Fruit fly (Drosophila melanogaster) whole organism: Measurements from ENCODE around the gene CG5516.

Experiments used
- CG8478 ChIP-seq: fragments of >200 bp; optimal IDR thresholded peaks from 2 replicates; lab custom pipeline; 2018; ENCODE audit warnings: inconsistent platforms
- EcR ChIP-seq, 2 experiments: fragments of >200 bp; optimal IDR thresholded peaks; 2 replicates each; lab custom pipeline; 2017; ENCODE audit warnings: missing biosample characterization in 2 of 2, missing genetic modification characterization in 2 of 2, missing genetic modification reagents in 2 of 2
- psq ChIP-seq: fragments of >200 bp; optimal IDR thresholded peaks from 2 replicates; lab custom pipeline; 2017
- usp ChIP-seq: fragments of >200 bp; optimal IDR thresholded peaks from 2 replicates; lab custom pipeline; 2017; ENCODE audit warnings: missing biosample characterization, missing genetic modification characterization, mixed read lengths

DNA sequence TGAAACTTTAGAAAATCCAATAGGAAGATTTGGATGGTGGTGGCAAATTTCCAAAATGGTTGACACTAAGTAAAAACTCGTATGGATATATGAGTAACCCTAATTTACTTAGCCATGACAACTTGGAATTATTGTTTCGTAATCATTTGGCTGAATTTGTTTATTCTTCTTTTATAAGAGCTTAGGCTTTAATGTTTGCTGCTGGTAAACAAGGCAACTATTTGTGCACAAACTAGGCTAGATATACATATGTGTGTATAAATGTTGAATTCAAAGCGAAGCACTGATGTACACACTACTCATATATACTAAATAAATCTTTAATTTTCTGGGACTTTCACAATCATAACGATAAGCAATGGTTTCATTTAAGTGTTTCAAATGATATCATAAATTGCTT is 42.3 kb downstream of the CG5516 start:
- TF ChIP-seq EcR (GFP tag; optimal IDR thresholded peaks at IDR 0.05; lab: Kevin White, UChicago) = no peak
- no peak for TF ChIP-seq psq (lab: Kevin White, UChicago)
- no peak for TF ChIP-seq CG8478 (lab: Kevin White, UChicago)
- TF ChIP-seq usp (GFP tag; lab: Kevin White, UChicago) = no peak
